Worm (Caenorhabditis elegans) whole organism, young adult: ENCODE data around the gene nspg-5.

Experiments used
- B0019.2 ChIP-seq: fragments of 200-800 bp; sonication (Bioruptor generic); conservative IDR thresholded peaks from 2 replicates; pipeline ENCODE4 v1.3.6; 2022; ENCODE audit warnings: missing genetic modification reagents, missing genetic modification characterization, missing compliant biosample characterization
- B0035.1 ChIP-seq: sonication (generic microtip); optimal IDR thresholded peaks from 2 replicates; lab custom pipeline; 2016; ENCODE audit warnings: missing genetic modification characterization, mild to moderate bottlenecking, missing compliant biosample characterization, missing genotype, missing genetic modification reagents
- B0261.1 ChIP-seq: sonication (generic microtip); optimal IDR thresholded peaks from 2 replicates; lab custom pipeline; 2016; ENCODE audit warnings: mild to moderate bottlenecking, missing genetic modification characterization, moderate library complexity, missing compliant biosample characterization
- C06A6.2 ChIP-seq: fragments of 200-800 bp; sonication (Bioruptor generic); conservative IDR thresholded peaks from 2 replicates; pipeline ENCODE4 v1.3.6; 2022; ENCODE audit warnings: missing genetic modification characterization, missing compliant biosample characterization
- D2030.7 ChIP-seq: fragments of 200-800 bp; sonication (Bioruptor generic); IDR thresholded peaks from 2 replicates; pipeline ENCODE4 v1.3.6; 2022; ENCODE audit warnings: missing genetic modification reagents, missing genetic modification characterization, missing compliant biosample characterization
- F37B4.10 ChIP-seq: fragments of 200-800 bp; sonication (Bioruptor generic); IDR thresholded peaks from 2 replicates; pipeline ENCODE4 v1.3.6; 2022; ENCODE audit warnings: missing genetic modification characterization, missing compliant biosample characterization
- F52B5.7 ChIP-seq: sonication (generic microtip); optimal IDR thresholded peaks from 2 replicates; lab custom pipeline; 2016; ENCODE audit warnings: mild to moderate bottlenecking, missing genetic modification characterization, missing compliant biosample characterization
- F57A8.1 ChIP-seq: fragments of 200-800 bp; sonication (Bioruptor generic); optimal IDR thresholded peaks from 2 replicates; lab custom pipeline; 2018; ENCODE audit warnings: mild to moderate bottlenecking, missing genetic modification characterization, moderate library complexity, missing compliant biosample characterization
- K11D2.4 ChIP-seq: fragments of 200-800 bp; sonication (Bioruptor generic); IDR thresholded peaks from 2 replicates; pipeline ENCODE4 v1.3.6; 2022; ENCODE audit warnings: missing genetic modification reagents, missing genetic modification characterization, missing compliant biosample characterization
- K12H6.12 ChIP-seq: fragments of 200-800 bp; sonication (Bioruptor generic); optimal IDR thresholded peaks from 2 replicates; lab custom pipeline; 2018; ENCODE audit warnings: mild to moderate bottlenecking, missing genetic modification characterization, missing compliant biosample characterization
- T07F8.4 ChIP-seq: sonication (generic microtip); optimal IDR thresholded peaks from 2 replicates; lab custom pipeline; 2016; ENCODE audit warnings: mild to moderate bottlenecking, missing genetic modification characterization, moderate library complexity, missing compliant biosample characterization
- ZK185.1 ChIP-seq: sonication (generic microtip); optimal IDR thresholded peaks from 2 replicates; lab custom pipeline; 2016; ENCODE audit warnings: mild to moderate bottlenecking, missing genetic modification characterization, missing compliant biosample characterization; ENCODE audit not compliant: poor library complexity, severe bottlenecking
- aptf-2 ChIP-seq: fragments of 200-800 bp; sonication (Bioruptor generic); conservative IDR thresholded peaks from 2 replicates; pipeline ENCODE4 v1.3.6; 2022; ENCODE audit warnings: missing genetic modification reagents, missing genetic modification characterization, missing compliant biosample characterization
- athp-1 ChIP-seq: sonication (generic microtip); optimal IDR thresholded peaks from 2 replicates; lab custom pipeline; 2017; ENCODE audit warnings: mild to moderate bottlenecking, missing genetic modification characterization, missing compliant biosample characterization
- attf-5 ChIP-seq: fragments of 200-800 bp; sonication (Bioruptor generic); optimal IDR thresholded peaks from 2 replicates; lab custom pipeline; 2018; ENCODE audit warnings: mild to moderate bottlenecking, missing genetic modification characterization, missing compliant biosample characterization
- ccch-3 ChIP-seq: fragments of 200-800 bp; sonication (Bioruptor generic); optimal IDR thresholded peaks from 2 replicates; lab custom pipeline; 2018; ENCODE audit warnings: mild to moderate bottlenecking, missing genetic modification characterization, missing compliant biosample characterization
- cebp-1 ChIP-seq, 2 experiments: fragments of 200-800 bp in 1 of 2; sonication (Bioruptor generic) in 1 of 2; sonication (generic microtip) in 1 of 2; IDR thresholded peaks in 1 of 2; optimal IDR thresholded peaks in 1 of 2; 2 replicates each; pipeline versions ENCODE4 v1.3.6 to Lab custom; 2017 to 2022; ENCODE audit warnings: missing compliant biosample characterization in 2 of 2, missing genetic modification characterization in 2 of 2, mild to moderate bottlenecking in 1 of 2, missing genetic modification reagents in 1 of 2, moderate library complexity in 1 of 2
- cebp-2 ChIP-seq: fragments of 200-800 bp; sonication (Bioruptor generic); IDR thresholded peaks from 2 replicates; pipeline ENCODE4 v1.3.6; 2022; ENCODE audit warnings: missing genetic modification characterization, missing compliant biosample characterization
- egl-18 ChIP-seq: fragments of 200-800 bp; sonication (Bioruptor generic); IDR thresholded peaks from 2 replicates; pipeline ENCODE4 v1.3.6; 2022; ENCODE audit warnings: missing genetic modification reagents, missing genetic modification characterization, missing compliant biosample characterization
- ekl-4 ChIP-seq: fragments of 200-800 bp; sonication (Bioruptor generic); IDR thresholded peaks from 2 replicates; pipeline ENCODE4 v1.3.6; 2022; ENCODE audit warnings: missing genetic modification reagents, missing genetic modification characterization, missing compliant biosample characterization
- hlh-12 ChIP-seq: sonication (generic microtip); optimal IDR thresholded peaks from 2 replicates; lab custom pipeline; 2016; ENCODE audit warnings: missing genetic modification characterization, missing compliant biosample characterization
- hmg-1.2 ChIP-seq: fragments of 200-800 bp; sonication (Bioruptor generic); IDR thresholded peaks from 2 replicates; pipeline ENCODE4 v1.3.6; 2022; ENCODE audit warnings: missing genetic modification reagents, missing genetic modification characterization, missing compliant biosample characterization
- lin-26 ChIP-seq: fragments of 200-800 bp; sonication (Bioruptor generic); IDR thresholded peaks from 2 replicates; pipeline ENCODE4 v1.3.6; 2022; ENCODE audit warnings: missing genetic modification reagents, missing genetic modification characterization, missing compliant biosample characterization
- lin-40 ChIP-seq: sonication (generic microtip); optimal IDR thresholded peaks from 2 replicates; lab custom pipeline; 2016; ENCODE audit warnings: missing genetic modification characterization, mild to moderate bottlenecking, missing compliant biosample characterization, missing genotype, missing genetic modification reagents
- lin-54 ChIP-seq: fragments of 200-800 bp; sonication (Bioruptor generic); optimal IDR thresholded peaks from 2 replicates; lab custom pipeline; 2018; ENCODE audit warnings: mild to moderate bottlenecking, missing genetic modification characterization, missing compliant biosample characterization
- lir-1 ChIP-seq: fragments of 200-800 bp; sonication (Bioruptor generic); conservative IDR thresholded peaks from 2 replicates; pipeline ENCODE4 v1.3.6; 2022; ENCODE audit warnings: missing genetic modification reagents, missing genetic modification characterization, missing compliant biosample characterization
- madf-6 ChIP-seq: fragments of 200-800 bp; sonication (Bioruptor generic); IDR thresholded peaks from 2 replicates; pipeline ENCODE4 v1.3.6; 2022; ENCODE audit warnings: missing genetic modification reagents, missing genetic modification characterization, missing compliant biosample characterization
- mes-4 ChIP-seq: sonication (generic microtip); optimal IDR thresholded peaks from 2 replicates; lab custom pipeline; 2016; ENCODE audit warnings: missing genotype, missing genetic modification characterization, missing compliant biosample characterization
- nfya-1 ChIP-seq: sonication (generic microtip); optimal IDR thresholded peaks from 2 replicates; lab custom pipeline; 2017; ENCODE audit warnings: antibody characterized with exemption, missing compliant biosample characterization, missing genetic modification characterization, borderline replicate concordance; ENCODE audit not compliant: insufficient read depth
- nfya-2 ChIP-seq: fragments of 200-800 bp; sonication (Bioruptor generic); IDR thresholded peaks from 2 replicates; pipeline ENCODE4 v1.3.6; 2022; ENCODE audit warnings: missing genetic modification reagents, missing genetic modification characterization, missing compliant biosample characterization
- nhr-80 ChIP-seq: sonication (generic microtip); optimal IDR thresholded peaks from 2 replicates; lab custom pipeline; 2016; ENCODE audit warnings: missing genetic modification characterization, missing compliant biosample characterization
- pbrm-1 ChIP-seq: fragments of 200-800 bp; sonication (Bioruptor generic); IDR thresholded peaks from 2 replicates; pipeline ENCODE4 v1.3.6; 2022; ENCODE audit warnings: missing genetic modification reagents, missing genetic modification characterization, missing compliant biosample characterization
- sea-2 ChIP-seq: fragments of 200-800 bp; sonication (Bioruptor generic); IDR thresholded peaks from 2 replicates; pipeline ENCODE4 v1.3.6; 2022; ENCODE audit warnings: missing genetic modification characterization, missing compliant biosample characterization
- snpc-1.1 ChIP-seq: sonication (generic microtip); optimal IDR thresholded peaks from 2 replicates; lab custom pipeline; 2017; ENCODE audit warnings: missing genetic modification characterization, mild to moderate bottlenecking, missing compliant biosample characterization, antibody characterized with exemption, moderate library complexity, missing genotype, missing genetic modification reagents; ENCODE audit not compliant: insufficient read depth
- snpc-1.3 ChIP-seq: sonication (generic microtip); optimal IDR thresholded peaks from 2 replicates; lab custom pipeline; 2017; ENCODE audit warnings: missing genetic modification characterization, mild to moderate bottlenecking, missing compliant biosample characterization, antibody characterized with exemption, moderate library complexity, missing genotype, missing genetic modification reagents; ENCODE audit not compliant: insufficient read depth
- snpc-3.4 ChIP-seq: sonication (generic microtip); optimal IDR thresholded peaks from 2 replicates; lab custom pipeline; 2017; ENCODE audit warnings: missing genetic modification characterization, mild to moderate bottlenecking, missing compliant biosample characterization, antibody characterized with exemption, moderate library complexity, missing genotype, missing genetic modification reagents
- snpc-4 ChIP-seq, 5 experiments: fragments of 150-350 bp in 1 of 5; sonication (generic microtip) in 4 of 5; optimal IDR thresholded peaks; 2 replicates each; lab custom pipeline; 2014 to 2018; ENCODE audit warnings: missing genetic modification characterization in 5 of 5, missing biosample characterization in 3 of 5, antibody characterized with exemption in 2 of 5, mild to moderate bottlenecking in 2 of 5, missing compliant biosample characterization in 2 of 5, missing genotype in 2 of 5, moderate library complexity in 2 of 5, missing genetic modification reagents in 1 of 5
- sptf-2 ChIP-seq: fragments of 200-800 bp; sonication (Bioruptor generic); optimal IDR thresholded peaks from 2 replicates; lab custom pipeline; 2018; ENCODE audit warnings: mild to moderate bottlenecking, missing genetic modification characterization, missing compliant biosample characterization
- tlf-1 ChIP-seq: fragments of 200-800 bp; sonication (Bioruptor generic); optimal IDR thresholded peaks from 2 replicates; lab custom pipeline; 2018; ENCODE audit warnings: mild to moderate bottlenecking, missing genetic modification characterization, missing compliant biosample characterization
- xnd-1 ChIP-seq: sonication (generic microtip); optimal IDR thresholded peaks from 2 replicates; lab custom pipeline; 2016; ENCODE audit warnings: missing genotype, missing genetic modification reagents, missing genetic modification characterization, missing compliant biosample characterization
- zim-3 ChIP-seq: sonication (generic microtip); optimal IDR thresholded peaks from 2 replicates; lab custom pipeline; 2017; ENCODE audit warnings: mild to moderate bottlenecking, missing genetic modification characterization, moderate library complexity, missing compliant biosample characterization
- ztf-26 ChIP-seq: sonication (generic microtip); optimal IDR thresholded peaks from 2 replicates; lab custom pipeline; 2017; ENCODE audit warnings: missing genetic modification characterization, missing compliant biosample characterization

The nspg-5 gene

ce11 chrX:3003703-3004102 is 21.9 kb downstream of the nspg-5 start, which contains the start of gene Y41G9A.6:
TSS of gene Y41G9A.6 (minus strand) at chrX:3003803.
- TF ChIP-seq T07F8.4 (tag; lab: Kevin White, UChicago) (no peak), mes-4 (no peak), cebp-1 (GFP tag; IDR thresholded peaks at IDR 0.05; lab: Robert Waterston, UW) (no peak), cebp-1 (tag; optimal IDR thresholded peaks at IDR 0.05; lab: Kevin White, UChicago) (no peak), lin-26 (GFP tag; lab: Robert Waterston, UW) (no peak), sptf-2 (GFP tag; lab: Kevin White, UChicago) (no peak), zim-3 (tag; lab: Kevin White, UChicago) (no peak)

ce11 chrX:3009190-3009589 is 27.4 kb downstream of the nspg-5 start, which contains the start of gene Y48D7A.1:
TSS of gene Y48D7A.1 (plus strand) at chrX:3009490.
- TF ChIP-seq K12H6.12 (tag; lab: Kevin White, UChicago) (no peak), nfya-1 (tag; lab: Kevin White, UChicago) (no peak), aptf-2 (GFP tag; lab: Robert Waterston, UW) (no peak), pbrm-1 (GFP tag; lab: Robert Waterston, UW) (no peak), B0035.1 (no peak), F52B5.7 (no peak), athp-1 (no peak), lin-54 (GFP tag; lab: Kevin White, UChicago) (no peak), lin-40 (tag; lab: Kevin White, UChicago) (no peak), mes-4 (no peak), hlh-12 (no peak), B0019.2 (GFP tag; lab: Robert Waterston, UW) (no peak), C06A6.2 (GFP tag; lab: Robert Waterston, UW) (no peak), F37B4.10 (GFP tag; lab: Robert Waterston, UW) (no peak), snpc-1.1 (tag; lab: Kevin White, UChicago) (no peak), sea-2 (GFP tag; lab: Robert Waterston, UW) (no peak), ztf-26 (tag; lab: Kevin White, UChicago) (no peak), cebp-2 (GFP tag; lab: Robert Waterston, UW) (no peak), snpc-4 (GFP tag; optimal IDR thresholded peaks at IDR 0.05; lab: Kevin White, UChicago) (no peak), snpc-4 (tag; optimal IDR thresholded peaks at IDR 0.05; lab: Kevin White, UChicago) (no peak)

ce11 chrX:3018505-3018996 is 36.7 kb downstream of the nspg-5 start, which contains the start of gene flp-18:
TSS of gene flp-18 (minus strand) at chrX:3018555.
- TF ChIP-seq nhr-80 (no peak), B0261.1 (no peak), ccch-3 (GFP tag; lab: Kevin White, UChicago) (no peak), tlf-1 (GFP tag; lab: Kevin White, UChicago) (no peak), D2030.7 (GFP tag; lab: Robert Waterston, UW) (no peak), K11D2.4 (GFP tag; lab: Robert Waterston, UW) (no peak)
- TF ChIP-seq, all 124 proteins: peak for 0

ce11 chrX:3019996-3020395 is 38.2 kb downstream of the nspg-5 start:
- TF ChIP-seq pbrm-1 (GFP tag; lab: Robert Waterston, UW) = no peak
- no peak for TF ChIP-seq F57A8.1 (GFP tag; lab: Kevin White, UChicago)
- TF ChIP-seq egl-18 = no peak
- TF ChIP-seq xnd-1 (tag; lab: Kevin White, UChicago) = no peak
- TF ChIP-seq hmg-1.2 (GFP tag; lab: Robert Waterston, UW) = no peak
- no peak for TF ChIP-seq lin-26 (GFP tag; lab: Robert Waterston, UW)
- TF ChIP-seq lin-40 (tag; lab: Kevin White, UChicago) = peak; percentile 16
- TF ChIP-seq nfya-2 (GFP tag; lab: Robert Waterston, UW) = no peak
- no peak for TF ChIP-seq attf-5 (GFP tag; lab: Kevin White, UChicago)
- TF ChIP-seq madf-6 (GFP tag; lab: Robert Waterston, UW) = no peak
- peak; percentile 77 for TF ChIP-seq nhr-80
- no peak for TF ChIP-seq K12H6.12 (tag; lab: Kevin White, UChicago)
- no peak for TF ChIP-seq nfya-1 (tag; lab: Kevin White, UChicago)
- no peak for TF ChIP-seq snpc-1.3 (tag; lab: Kevin White, UChicago)
- no peak for TF ChIP-seq ekl-4
- no peak for TF ChIP-seq lir-1 (GFP tag; lab: Robert Waterston, UW)
- TF ChIP-seq ZK185.1 = no peak
- no peak for TF ChIP-seq snpc-3.4 (tag; lab: Kevin White, UChicago)
